Fruit fly (Drosophila melanogaster) whole organism, pupa: ENCODE measurements around the gene CG8461.

Experiments used
- CG13204 ChIP-seq: fragments of 200-800 bp; sonication (Bioruptor generic); optimal IDR thresholded peaks from 2 replicates; lab custom pipeline; 2018; ENCODE audit warnings: missing biosample characterization, mild to moderate bottlenecking, missing genetic modification characterization, moderate library complexity
- CG14655 ChIP-seq: fragments of 200-800 bp; sonication (Bioruptor generic); optimal IDR thresholded peaks from 3 replicates; lab custom pipeline; 2017; ENCODE audit warnings: mild to moderate bottlenecking, missing biosample characterization, missing genetic modification reagents, missing genetic modification characterization
- CG8301 ChIP-seq: fragments of 200-800 bp; sonication (Bioruptor generic); optimal IDR thresholded peaks from 2 replicates; lab custom pipeline; 2018; ENCODE audit warnings: missing biosample characterization, mild to moderate bottlenecking, missing genetic modification characterization
- Ets98B ChIP-seq: fragments of 200-800 bp; sonication (Bioruptor generic); IDR thresholded peaks from 2 replicates; pipeline ENCODE4 v1.3.6; 2022; ENCODE audit warnings: missing biosample characterization, missing genetic modification characterization
- Snoo ChIP-seq: fragments of 200-800 bp; sonication (Bioruptor generic); optimal IDR thresholded peaks from 3 replicates; lab custom pipeline; 2017; ENCODE audit warnings: missing biosample characterization, mild to moderate bottlenecking, missing genetic modification characterization, inconsistent platforms
- rn ChIP-seq: fragments of 200-800 bp; sonication (Bioruptor generic); IDR thresholded peaks from 2 replicates; pipeline ENCODE4 v1.3.6; 2022; ENCODE audit warnings: missing biosample characterization, missing genetic modification characterization

- TF ChIP-seq Ets98B (GFP tag; lab: Robert Waterston, UW) = peak; percentile 71
- peak; percentile 53 for TF ChIP-seq Snoo (tag; lab: Kevin White, UChicago)
- TF ChIP-seq CG14655 (GFP tag; lab: Kevin White, UChicago) = peak; percentile 58
- peak; percentile 29 for TF ChIP-seq CG8301 (tag; lab: Kevin White, UChicago)
- TF ChIP-seq CG13204 (GFP tag; lab: Kevin White, UChicago) = peak; percentile 32
- TF ChIP-seq rn (GFP tag; lab: Robert Waterston, UW) = 0 out of 2 replicates have a peak, but pooled peaks have one; percentile 44
Observed at dm6 chr3R:14498072-14498471, 15.4 kb downstream of the CG8461 start.
